Fruit fly (Drosophila melanogaster) S2 (cell line): ENCODE results near the gene CG4238.
A peak's percentile ranks its signal among the peaks of the same experiment; 100 is the strongest.

Experiments used
- CG8478 ChIP-seq: fragments of >200 bp; optimal IDR thresholded peaks from 2 replicates; lab custom pipeline; 2018
- CTCF ChIP-seq, 2 experiments: fragments of >200 bp; optimal IDR thresholded peaks; 2 replicates each; lab custom pipeline; 2018

- peak; percentile 20 to 25 for TF ChIP-seq CTCF (optimal IDR thresholded peaks at IDR 0.05; lab: Kevin White, UChicago)
- TF ChIP-seq CG8478 = no peak
Observed at dm6 chr2L:1973957-1974356, 35.7 kb upstream of the CG4238 start, which contains the start of gene Der-1.
